Fruit fly (Drosophila melanogaster) whole organism, embryonic: Measurements from ENCODE around the gene stumps.

ENCODE experiments used
- Adf1 ChIP-seq: fragments of 200-800 bp; sonication (Bioruptor generic); IDR thresholded peaks from 2 replicates; pipeline ENCODE4 v1.3.6; 2022; ENCODE audit warnings: missing biosample characterization, missing genetic modification characterization
- Bdp1 ChIP-seq: fragments of 200-800 bp; sonication (Bioruptor generic); optimal IDR thresholded peaks from 3 replicates; lab custom pipeline; 2016; ENCODE audit warnings: missing biosample characterization, missing genetic modification characterization
- CG11723 ChIP-seq: fragments of 200-800 bp; sonication (Bioruptor generic); optimal IDR thresholded peaks from 2 replicates; lab custom pipeline; 2017; ENCODE audit warnings: missing biosample characterization, mild to moderate bottlenecking, missing genetic modification characterization
- CG15479 ChIP-seq: fragments of 200-800 bp; sonication (Bioruptor generic); optimal IDR thresholded peaks from 3 replicates; lab custom pipeline; 2019; ENCODE audit warnings: missing biosample characterization, mild to moderate bottlenecking, missing genetic modification characterization, moderate library complexity
- CG17186 ChIP-seq: fragments of 200-800 bp; sonication (Bioruptor generic); optimal IDR thresholded peaks from 3 replicates; lab custom pipeline; 2017; ENCODE audit warnings: missing biosample characterization, missing genetic modification reagents, missing genetic modification characterization
- CG17385 ChIP-seq: fragments of 200-800 bp; sonication (Bioruptor generic); optimal IDR thresholded peaks from 3 replicates; lab custom pipeline; 2018; ENCODE audit warnings: missing biosample characterization, mild to moderate bottlenecking, missing genetic modification characterization
- CG17612 ChIP-seq: fragments of 200-800 bp; sonication (Bioruptor generic); IDR thresholded peaks from 2 replicates; pipeline ENCODE4 v1.3.6; 2022; ENCODE audit warnings: missing biosample characterization, missing genetic modification characterization
- CG17802 ChIP-seq: fragments of 200-800 bp; sonication (Bioruptor generic); optimal IDR thresholded peaks from 2 replicates; lab custom pipeline; 2018; ENCODE audit warnings: missing biosample characterization, mild to moderate bottlenecking, missing genetic modification characterization, moderate library complexity
- CG18011 ChIP-seq: fragments of 200-800 bp; sonication (Bioruptor generic); optimal IDR thresholded peaks from 2 replicates; lab custom pipeline; 2017; ENCODE audit warnings: missing biosample characterization, missing genetic modification characterization, mild to moderate bottlenecking, moderate library complexity, missing genotype
- CG2875 ChIP-seq: fragments of 200-800 bp; sonication (Bioruptor generic); optimal IDR thresholded peaks from 2 replicates; lab custom pipeline; 2017; ENCODE audit warnings: missing biosample characterization, mild to moderate bottlenecking, missing genetic modification characterization, missing genetic modification reagents
- CG2889 ChIP-seq: fragments of 200-800 bp; sonication (Bioruptor generic); IDR thresholded peaks from 3 replicates; pipeline ENCODE4 v1.3.6; 2022; ENCODE audit warnings: missing biosample characterization, missing genetic modification characterization
- CG31224 ChIP-seq: fragments of 200-800 bp; sonication (Bioruptor generic); IDR thresholded peaks from 2 replicates; pipeline ENCODE4 v1.3.6; 2022; ENCODE audit warnings: missing biosample characterization, missing genetic modification characterization
- CG31365 ChIP-seq: fragments of 200-800 bp; sonication (Bioruptor generic); optimal IDR thresholded peaks from 2 replicates; lab custom pipeline; 2018; ENCODE audit warnings: missing biosample characterization, mild to moderate bottlenecking, missing genetic modification characterization
- CG3838 ChIP-seq: fragments of 200-800 bp; sonication (Bioruptor generic); optimal IDR thresholded peaks from 3 replicates; lab custom pipeline; 2016; ENCODE audit warnings: missing biosample characterization, missing genetic modification characterization
- CG5180 ChIP-seq: fragments of 200-800 bp; sonication (Bioruptor generic); optimal IDR thresholded peaks from 3 replicates; lab custom pipeline; 2017; ENCODE audit warnings: missing biosample characterization, missing genetic modification characterization, mild to moderate bottlenecking, moderate library complexity, missing genetic modification reagents
- CG6175 ChIP-seq: fragments of 200-800 bp; sonication (Bioruptor generic); IDR thresholded peaks from 3 replicates; pipeline ENCODE4 v1.3.6; 2022; ENCODE audit warnings: missing biosample characterization, missing genetic modification characterization
- CG7745 ChIP-seq: fragments of 200-800 bp; sonication (Bioruptor generic); optimal IDR thresholded peaks from 2 replicates; lab custom pipeline; 2018; ENCODE audit warnings: missing biosample characterization, mild to moderate bottlenecking, missing genetic modification characterization, moderate library complexity
- CG8359 ChIP-seq: fragments of 200-800 bp; sonication (Bioruptor generic); optimal IDR thresholded peaks from 2 replicates; lab custom pipeline; 2017; ENCODE audit warnings: missing biosample characterization, mild to moderate bottlenecking, missing genetic modification characterization, borderline replicate concordance
- D19A ChIP-seq: fragments of 200-800 bp; optimal IDR thresholded peaks from 3 replicates; lab custom pipeline; 2019; ENCODE audit warnings: missing biosample characterization, mild to moderate bottlenecking, missing genetic modification characterization, moderate library complexity
- Dp ChIP-seq: fragments of 200-800 bp; sonication (Bioruptor generic); optimal IDR thresholded peaks from 2 replicates; lab custom pipeline; 2018; ENCODE audit warnings: missing biosample characterization, mild to moderate bottlenecking, missing genetic modification characterization, moderate library complexity
- Ets97D ChIP-seq: fragments of 200-800 bp; sonication (Bioruptor generic); optimal IDR thresholded peaks from 3 replicates; lab custom pipeline; 2016; ENCODE audit warnings: missing biosample characterization, missing genetic modification characterization
- GATAe ChIP-seq: fragments of 200-800 bp; sonication (Bioruptor generic); conservative IDR thresholded peaks from 2 replicates; pipeline ENCODE4 v1.3.6; 2022; ENCODE audit warnings: missing biosample characterization, missing genetic modification characterization
- HHEX ChIP-seq: fragments of 200-800 bp; sonication (Bioruptor generic); optimal IDR thresholded peaks from 3 replicates; lab custom pipeline; 2017; ENCODE audit warnings: missing biosample characterization, mild to moderate bottlenecking, missing genetic modification characterization, missing genetic modification reagents
- Hmx ChIP-seq: fragments of 200-800 bp; sonication (Bioruptor generic); optimal IDR thresholded peaks from 2 replicates; lab custom pipeline; 2016; ENCODE audit warnings: missing biosample characterization, missing genetic modification characterization
- Opbp ChIP-seq: fragments of 200-800 bp; sonication (Bioruptor generic); IDR thresholded peaks from 3 replicates; pipeline ENCODE4 v1.3.6; 2022; ENCODE audit warnings: missing biosample characterization, missing genetic modification characterization; ENCODE audit not compliant: partially characterized antibody
- Ravus ChIP-seq: fragments of 200-800 bp; sonication (Bioruptor generic); IDR thresholded peaks from 2 replicates; pipeline ENCODE4 v1.3.6; 2022; ENCODE audit warnings: missing biosample characterization, missing genetic modification characterization
- Rfx ChIP-seq: fragments of 200-800 bp; sonication (Bioruptor generic); IDR thresholded peaks from 2 replicates; pipeline ENCODE4 v1.3.6; 2022; ENCODE audit warnings: missing biosample characterization, missing genetic modification characterization
- Sry-β ChIP-seq: fragments of 200-800 bp; sonication (Bioruptor generic); optimal IDR thresholded peaks from 2 replicates; lab custom pipeline; 2018; ENCODE audit warnings: missing biosample characterization, mild to moderate bottlenecking, missing genetic modification characterization, moderate library complexity
- Vsx1 ChIP-seq: fragments of 200-800 bp; sonication (Bioruptor generic); optimal IDR thresholded peaks from 2 replicates; lab custom pipeline; 2017; ENCODE audit warnings: missing biosample characterization, mild to moderate bottlenecking, missing genetic modification characterization, missing genetic modification reagents
- Xbp1 ChIP-seq: fragments of 200-800 bp; sonication (Bioruptor generic); optimal IDR thresholded peaks from 3 replicates; lab custom pipeline; 2016; ENCODE audit warnings: missing biosample characterization, mild to moderate bottlenecking, missing genetic modification characterization
- abd-A ChIP-seq: fragments of 200-800 bp; sonication (Bioruptor generic); optimal IDR thresholded peaks from 3 replicates; lab custom pipeline; 2019; ENCODE audit warnings: missing biosample characterization, mild to moderate bottlenecking, missing genetic modification characterization, moderate library complexity
- az2 ChIP-seq: fragments of 200-800 bp; sonication (Bioruptor generic); optimal IDR thresholded peaks from 3 replicates; lab custom pipeline; 2016; ENCODE audit warnings: missing biosample characterization, missing genetic modification characterization
- bab2 ChIP-seq: fragments of 200-800 bp; sonication (Bioruptor generic); optimal IDR thresholded peaks from 2 replicates; lab custom pipeline; 2016; ENCODE audit warnings: missing biosample characterization, missing genetic modification characterization
- corto ChIP-seq: fragments of 200-800 bp; sonication (Bioruptor generic); optimal IDR thresholded peaks from 2 replicates; lab custom pipeline; 2016; ENCODE audit warnings: missing biosample characterization, mild to moderate bottlenecking, missing genetic modification characterization, moderate library complexity
- dmrt99B ChIP-seq: fragments of 200-800 bp; sonication (Bioruptor generic); optimal IDR thresholded peaks from 2 replicates; lab custom pipeline; 2018; ENCODE audit warnings: missing biosample characterization, mild to moderate bottlenecking, missing genetic modification characterization, moderate library complexity
- ems ChIP-seq: fragments of 200-800 bp; sonication (Bioruptor generic); optimal IDR thresholded peaks from 3 replicates; lab custom pipeline; 2016; ENCODE audit warnings: missing biosample characterization, missing genetic modification characterization
- gcm2 ChIP-seq: fragments of 200-800 bp; sonication (Bioruptor generic); optimal IDR thresholded peaks from 2 replicates; lab custom pipeline; 2016; ENCODE audit warnings: missing biosample characterization, missing genetic modification characterization
- gfzf ChIP-seq: fragments of 200-800 bp; sonication (Bioruptor generic); optimal IDR thresholded peaks from 2 replicates; lab custom pipeline; 2016; ENCODE audit warnings: missing biosample characterization, mild to moderate bottlenecking, missing genetic modification characterization, moderate library complexity
- hkb ChIP-seq, 2 experiments: fragments of 200-800 bp in 1 of 2; fragments of >200 bp in 1 of 2; sonication (Bioruptor generic) in 1 of 2; IDR thresholded peaks in 1 of 2; optimal IDR thresholded peaks in 1 of 2; 2 replicates each; pipeline versions ENCODE4 v1.3.6 to Lab custom; 2017 to 2022; ENCODE audit warnings: missing biosample characterization in 1 of 2, missing genetic modification characterization in 1 of 2
- ind ChIP-seq: fragments of 200-800 bp; sonication (Bioruptor generic); optimal IDR thresholded peaks from 3 replicates; lab custom pipeline; 2016; ENCODE audit warnings: missing biosample characterization, missing genetic modification characterization
- inv ChIP-seq: fragments of 200-800 bp; sonication (Bioruptor generic); IDR thresholded peaks from 2 replicates; pipeline ENCODE4 v1.3.6; 2022; ENCODE audit warnings: missing biosample characterization, missing genetic modification characterization; ENCODE audit not compliant: partially characterized antibody
- kay ChIP-seq: fragments of 200-800 bp; sonication (Bioruptor generic); optimal IDR thresholded peaks from 2 replicates; lab custom pipeline; 2016; ENCODE audit warnings: missing biosample characterization, missing genetic modification characterization
- kni ChIP-seq: fragments of 200-800 bp; sonication (Bioruptor generic); optimal IDR thresholded peaks from 3 replicates; lab custom pipeline; 2017; ENCODE audit warnings: mild to moderate bottlenecking, missing biosample characterization, missing genetic modification reagents, missing genetic modification characterization
- otp ChIP-seq: fragments of 200-800 bp; sonication (Bioruptor generic); IDR thresholded peaks from 3 replicates; pipeline ENCODE4, ENCODE4 v1.3.6; 2022; ENCODE audit warnings: missing biosample characterization, missing genetic modification characterization
- pfk ChIP-seq: fragments of 200-800 bp; sonication (Bioruptor generic); optimal IDR thresholded peaks from 2 replicates; lab custom pipeline; 2018; ENCODE audit warnings: missing biosample characterization, mild to moderate bottlenecking, missing genetic modification characterization, moderate library complexity
- sqz ChIP-seq: fragments of 200-800 bp; sonication (Bioruptor generic); optimal IDR thresholded peaks from 3 replicates; lab custom pipeline; 2018; ENCODE audit warnings: missing biosample characterization, mild to moderate bottlenecking, missing genetic modification characterization
- tap ChIP-seq: fragments of 200-800 bp; optimal IDR thresholded peaks from 3 replicates; lab custom pipeline; 2019; ENCODE audit warnings: missing biosample characterization, mild to moderate bottlenecking, missing genetic modification characterization, moderate library complexity
- vnd ChIP-seq: fragments of 200-800 bp; sonication (Bioruptor generic); IDR thresholded peaks from 3 replicates; pipeline ENCODE4 v1.3.6; 2022; ENCODE audit warnings: missing biosample characterization, missing genetic modification characterization; ENCODE audit not compliant: partially characterized antibody
- zf30C ChIP-seq: fragments of 200-800 bp; sonication (Bioruptor generic); optimal IDR thresholded peaks from 3 replicates; lab custom pipeline; 2018; ENCODE audit warnings: missing biosample characterization, mild to moderate bottlenecking, missing genetic modification characterization

Gene stumps

DNA sequence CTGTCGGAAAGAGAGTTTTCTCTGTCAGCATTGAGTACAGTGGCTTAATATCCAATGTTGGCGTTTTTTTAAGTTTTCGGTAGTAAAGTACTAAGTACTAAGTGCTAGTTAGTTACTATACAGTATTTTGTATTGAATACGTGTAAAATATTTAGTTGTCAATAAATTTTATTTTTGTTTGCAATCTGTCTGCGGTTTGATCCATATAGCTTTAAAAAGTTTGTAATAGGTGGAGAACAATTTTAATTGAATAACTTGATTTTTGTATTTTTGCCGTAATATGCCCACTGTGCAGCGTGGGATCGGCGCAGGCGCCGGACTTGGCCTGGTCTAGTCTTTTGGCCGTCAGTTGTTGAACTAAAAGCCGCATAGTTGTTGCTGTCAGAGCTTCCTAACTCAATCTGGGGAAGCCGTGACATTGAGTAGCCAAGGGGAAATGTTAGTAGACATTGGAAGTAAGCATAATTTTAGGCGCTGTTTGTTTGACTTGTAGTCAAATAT lies 18.6 kb upstream of the stumps start (continued):
- TF ChIP-seq vnd (no peak), Sry-β (GFP tag; lab: Kevin White, UChicago) (peak; percentile 39), corto (GFP tag; lab: Kevin White, UChicago) (no peak), ind (peak; percentile 85), az2 (GFP tag; lab: Kevin White, UChicago) (peak; percentile 84), kay (GFP tag; lab: Kevin White, UChicago) (peak; percentile 84), inv (GFP tag; lab: Robert Waterston, UW) (no peak), otp (peak; percentile 40; the same call in 1 of the 3 replicates), gcm2 (peak; percentile 72), CG17612 (peak; percentile 63), CG15479 (no peak), CG18011 (GFP tag; lab: Kevin White, UChicago) (peak; percentile 79), zf30C (GFP tag; lab: Kevin White, UChicago) (no peak), CG7745 (no peak), pfk (GFP tag; lab: Kevin White, UChicago) (no peak), Bdp1 (GFP tag; lab: Kevin White, UChicago) (peak; percentile 69), Opbp (GFP tag; lab: Robert Waterston, UW) (no peak), CG6175 (peak; percentile 39; the same call in 1 of the 3 replicates), HHEX (peak; percentile 94), ems (GFP tag; lab: Kevin White, UChicago) (peak; percentile 93), CG2889 (GFP tag; lab: Robert Waterston, UW) (0 out of 3 replicates have a peak, but pooled peaks have one; percentile 18), Ets97D (peak; percentile 65), dmrt99B (peak; percentile 96), CG31224 (GFP tag; lab: Robert Waterston, UW) (peak; percentile 69), CG17802 (tag; lab: Kevin White, UChicago) (peak; percentile 71), Vsx1 (GFP tag; lab: Kevin White, UChicago) (peak; percentile 86), D19A (peak; percentile 90), CG17385 (GFP tag; lab: Kevin White, UChicago) (peak; percentile 89), Adf1 (GFP tag; lab: Robert Waterston, UW) (peak; percentile 59), sqz (GFP tag; lab: Kevin White, UChicago) (peak; percentile 80), kni (GFP tag; lab: Kevin White, UChicago) (peak; percentile 68), hkb (optimal IDR thresholded peaks at IDR 0.05; lab: Kevin White, UChicago) (no peak), hkb (GFP tag; IDR thresholded peaks at IDR 0.05; lab: Robert Waterston, UW) (peak; percentile 93), bab2 (peak; percentile 75), CG17186 (GFP tag; lab: Kevin White, UChicago) (peak; percentile 64), Dp (GFP tag; lab: Kevin White, UChicago) (no peak), gfzf (GFP tag; lab: Kevin White, UChicago) (peak; percentile 9), abd-A (peak; percentile 80), Hmx (GFP tag; lab: Kevin White, UChicago) (peak; percentile 80), CG31365 (peak; percentile 60), CG11723 (GFP tag; lab: Kevin White, UChicago) (peak; percentile 88), CG8359 (GFP tag; lab: Kevin White, UChicago) (peak; percentile 82), Xbp1 (peak; percentile 90), CG5180 (GFP tag; lab: Kevin White, UChicago) (peak; percentile 85), CG3838 (GFP tag; lab: Kevin White, UChicago) (peak; percentile 48), CG2875 (GFP tag; lab: Kevin White, UChicago) (peak; percentile 88), tap (tag; lab: Kevin White, UChicago) (peak; percentile 86), Rfx (peak; percentile 87), Ravus (peak; percentile 62), GATAe (GFP tag; lab: Robert Waterston, UW) (no peak)
